Worm (Caenorhabditis elegans) whole organism, L4/young adult: ENCODE measurements around the gene B0403.3.

Source experiments
- W03F9.2 ChIP-seq: fragments of 150-350 bp; optimal IDR thresholded peaks from 2 replicates; lab custom pipeline; 2014; ENCODE audit warnings: missing biosample characterization, missing genetic modification characterization
- dao-5 ChIP-seq: sonication (generic microtip); optimal IDR thresholded peaks from 2 replicates; lab custom pipeline; 2016; ENCODE audit warnings: missing genotype, missing genetic modification characterization, moderate library complexity, missing compliant biosample characterization
- him-1 ChIP-seq: sonication (generic microtip); optimal IDR thresholded peaks from 2 replicates; lab custom pipeline; 2016; ENCODE audit warnings: missing genotype, missing genetic modification reagents, missing genetic modification characterization, missing compliant biosample characterization

DNA sequence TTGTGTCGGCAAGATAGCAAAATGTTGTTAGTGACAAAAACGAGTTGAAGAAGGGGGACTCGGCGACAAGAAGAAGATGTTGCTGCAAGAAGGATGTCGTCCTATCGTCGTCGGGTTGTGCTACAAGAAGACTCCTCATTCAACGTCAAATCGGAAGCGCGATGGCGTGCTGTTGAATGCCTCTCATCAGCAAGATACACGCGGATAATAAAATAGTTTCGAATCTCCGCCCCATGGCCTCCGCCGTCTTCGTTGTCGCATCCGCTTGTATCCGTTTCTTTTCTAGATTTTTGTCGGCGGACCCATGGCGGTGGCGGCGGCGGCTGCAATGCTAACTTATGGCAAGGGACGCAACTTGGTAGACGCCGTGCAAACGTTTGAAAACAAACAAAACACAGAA lies 25.1 kb downstream of the B0403.3 start:
- TF ChIP-seq dao-5 (tag; lab: Kevin White, UChicago) (no peak), him-1 (tag; lab: Kevin White, UChicago) (no peak), W03F9.2 (tag; lab: Kevin White, UChicago) (no peak)
